Worm (Caenorhabditis elegans): ENCODE results near the gene C34E10.9.

Gene C34E10.9

ce11 chrIII:5294867-5295266 lies 31.7 kb upstream of the C34E10.9 start:
- TF ChIP-seq spr-1 (tag; optimal IDR thresholded peaks at IDR 0.05) (peak; percentile 76), arid-1 (GFP tag; conservative IDR thresholded peaks at IDR 0.05) (peak; percentile 90), nhr-237 (tag; optimal IDR thresholded peaks at IDR 0.05) (no peak), gei-8 (GFP tag; optimal IDR thresholded peaks at IDR 0.05) (peak; percentile 79), fos-1 (tag; optimal IDR thresholded peaks at IDR 0.05) (no peak), lsy-2 (tag; optimal IDR thresholded peaks at IDR 0.05) (no peak), lin-38 (GFP tag; IDR thresholded peaks at IDR 0.05) (peak; percentile 83), hlh-11 (tag; optimal IDR thresholded peaks at IDR 0.05) (no peak), mes-2 (tag; optimal IDR thresholded peaks at IDR 0.05; ENCODE audit: poor library complexity, severe bottlenecking) (peak; percentile 68), lim-7 (GFP tag; IDR thresholded peaks at IDR 0.05) (peak; percentile 96), hif-1 (tag; optimal IDR thresholded peaks at IDR 0.05) (peak; percentile 2 to 56), R02D3.7 (tag; optimal IDR thresholded peaks at IDR 0.05) (peak; percentile 3), sdz-12 (GFP tag; optimal IDR thresholded peaks at IDR 0.05) (peak; percentile 82), vab-7 (GFP tag; IDR thresholded peaks at IDR 0.05) (peak; percentile 92), madf-5 (GFP tag; IDR thresholded peaks at IDR 0.05) (peak; percentile 15 to 75; a peak in 2 of 4 replicates), hmg-1.1 (GFP tag; IDR thresholded peaks at IDR 0.05) (peak; percentile 86), F10B5.3 (tag; optimal IDR thresholded peaks at IDR 0.05) (peak; percentile 41), lin-13 (GFP tag; optimal IDR thresholded peaks at IDR 0.05) (no peak), egl-43 (GFP tag; IDR thresholded peaks at IDR 0.05) (peak; percentile 97), dmd-6 (GFP tag; IDR thresholded peaks at IDR 0.05) (peak; percentile 59), lin-29 (GFP tag; IDR thresholded peaks at IDR 0.05) (0 out of 2 replicates have a peak, but pooled peaks have one; percentile 39), T20F7.1 (GFP tag; optimal IDR thresholded peaks at IDR 0.05) (peak; percentile 47), dve-1 (tag; optimal IDR thresholded peaks at IDR 0.05; ENCODE audit: insufficient read depth) (peak; percentile 50), Y105C5A.15 (GFP tag; IDR thresholded peaks at IDR 0.05) (0 out of 2 replicates have a peak, but pooled peaks have one; percentile 47), Y5F2A.4 (GFP tag; optimal IDR thresholded peaks at IDR 0.05) (peak; percentile 74), mdl-1 (tag; optimal IDR thresholded peaks at IDR 0.05) (peak in 1 of 2 experiments; percentile 52), F44E2.7 (GFP tag; IDR thresholded peaks at IDR 0.05) (peak; percentile 68; the same call in 1 of the 2 replicates), nhr-48 (tag; optimal IDR thresholded peaks at IDR 0.05) (peak; percentile 39), saeg-2 (GFP tag; IDR thresholded peaks at IDR 0.05) (no peak), mdt-29 (GFP tag; IDR thresholded peaks at IDR 0.05) (peak; percentile 71), mep-1 (tag; optimal IDR thresholded peaks at IDR 0.05) (peak; percentile 64), Y75B8A.6 (GFP tag; IDR thresholded peaks at IDR 0.05) (0 out of 2 replicates have a peak, but pooled peaks have one; percentile 80), ama-1 (optimal IDR thresholded peaks at IDR 0.05) (no peak), daf-16 (GFP tag; optimal IDR thresholded peaks at IDR 0.05) (peak; percentile 78 to 86), daf-16 (tag; optimal IDR thresholded peaks at IDR 0.05) (peak; percentile 46), unc-130 (GFP tag; optimal IDR thresholded peaks at IDR 0.05) (peak; percentile 78), php-3 (GFP tag; IDR thresholded peaks at IDR 0.05) (peak; percentile 85), tra-1 (GFP tag; IDR thresholded peaks at IDR 0.05) (peak; percentile 89; the same call in 1 of the 2 replicates), lir-3 (tag; optimal IDR thresholded peaks at IDR 0.05) (peak; percentile 81), nhr-76 (tag; optimal IDR thresholded peaks at IDR 0.05) (no peak), F26F4.8 (GFP tag; conservative IDR thresholded peaks at IDR 0.05) (peak; percentile 93), nhr-102 (tag; optimal IDR thresholded peaks at IDR 0.05) (peak; percentile 57), T26A8.4 (GFP tag; IDR thresholded peaks at IDR 0.05) (peak; percentile 87), nhr-111 (GFP tag; optimal IDR thresholded peaks at IDR 0.05) (peak; percentile 25), unc-62 (GFP tag; optimal IDR thresholded peaks at IDR 0.05 in 1 of 2) (peak in 1 of 2 experiments; percentile 27), unc-62 (tag; optimal IDR thresholded peaks at IDR 0.05) (no peak), ceh-32 (tag; optimal IDR thresholded peaks at IDR 0.05; ENCODE audit: poor library complexity) (peak; percentile 22), dpl-1 (GFP tag; optimal IDR thresholded peaks at IDR 0.05) (peak; percentile 18), hlh-30 (tag; optimal IDR thresholded peaks at IDR 0.05; ENCODE audit: insufficient read depth) (peak; percentile 13), ceh-44 (GFP tag; IDR thresholded peaks at IDR 0.05) (peak; percentile 85; the same call in 1 of the 2 replicates)

Measured in whole organism, L4 larva.